Fruit fly (Drosophila melanogaster) whole organism, adult: ENCODE measurements around the gene repo.

Source experiments
- CG11617 ChIP-seq: fragments of 200-800 bp; sonication (Bioruptor generic); optimal IDR thresholded peaks from 2 replicates; lab custom pipeline; 2017; ENCODE audit warnings: mild to moderate bottlenecking, missing biosample characterization, missing genetic modification reagents, missing genetic modification characterization
- CG12768 ChIP-seq: fragments of 200-800 bp; sonication (Bioruptor generic); optimal IDR thresholded peaks from 2 replicates; lab custom pipeline; 2017; ENCODE audit warnings: missing biosample characterization, missing genetic modification characterization, mild to moderate bottlenecking, moderate library complexity, missing genetic modification reagents
- CG14711 ChIP-seq: fragments of 200-800 bp; sonication (Bioruptor generic); optimal IDR thresholded peaks from 2 replicates; lab custom pipeline; 2018; ENCODE audit warnings: missing biosample characterization, mild to moderate bottlenecking, missing genetic modification characterization, moderate library complexity
- CG1620 ChIP-seq: fragments of 200-800 bp; sonication (Bioruptor generic); optimal IDR thresholded peaks from 2 replicates; lab custom pipeline; 2016; ENCODE audit warnings: missing biosample characterization, missing genetic modification characterization
- CG33017 ChIP-seq: fragments of 200-800 bp; sonication (Bioruptor generic); optimal IDR thresholded peaks from 2 replicates; lab custom pipeline; 2018; ENCODE audit warnings: missing biosample characterization, mild to moderate bottlenecking, missing genetic modification characterization, moderate library complexity
- CG5204 ChIP-seq: fragments of 200-800 bp; sonication (Bioruptor generic); optimal IDR thresholded peaks from 2 replicates; lab custom pipeline; 2016; ENCODE audit warnings: missing biosample characterization, missing genetic modification characterization
- Clk ChIP-seq: fragments of 200-800 bp; sonication (Bioruptor generic); optimal IDR thresholded peaks from 2 replicates; lab custom pipeline; 2017; ENCODE audit warnings: missing biosample characterization, missing genetic modification characterization
- Crg-1 ChIP-seq: fragments of 200-800 bp; sonication (Bioruptor generic); optimal IDR thresholded peaks from 2 replicates; lab custom pipeline; 2016; ENCODE audit warnings: missing biosample characterization, missing genetic modification characterization
- cnc ChIP-seq, 2 experiments: fragments of >200 bp; optimal IDR thresholded peaks; 2 replicates each; lab custom pipeline; 2017
- kay ChIP-seq: fragments of 200-800 bp; sonication (Bioruptor generic); peaks from one replicate; lab custom pipeline; 2016; ENCODE audit warnings: missing biosample characterization, missing genetic modification characterization, borderline replicate concordance
- ovo ChIP-seq: fragments of 200-800 bp; sonication (Bioruptor generic); optimal IDR thresholded peaks from 2 replicates; lab custom pipeline; 2016; ENCODE audit warnings: missing biosample characterization, missing genetic modification characterization
- pad ChIP-seq: fragments of 200-800 bp; sonication (Bioruptor generic); optimal IDR thresholded peaks from 3 replicates; lab custom pipeline; 2017; ENCODE audit warnings: missing biosample characterization, missing genetic modification characterization, mild to moderate bottlenecking, moderate library complexity, missing genetic modification reagents
- toe ChIP-seq: fragments of 200-800 bp; sonication (Bioruptor generic); optimal IDR thresholded peaks from 2 replicates; lab custom pipeline; 2016; ENCODE audit warnings: missing biosample characterization, missing genetic modification characterization

dm6 chr3R:18232187-18232586, 3.8 kb upstream of the repo start:
- TF ChIP-seq Crg-1 (GFP tag; lab: Kevin White, UChicago) (no peak), CG14711 (tag; lab: Kevin White, UChicago) (no peak), CG12768 (GFP tag; lab: Kevin White, UChicago) (no peak), CG1620 (GFP tag; lab: Kevin White, UChicago) (no peak), toe (GFP tag; lab: Kevin White, UChicago) (no peak), kay (no peak), CG5204 (GFP tag; lab: Kevin White, UChicago) (no peak), Clk (no peak), cnc (optimal IDR thresholded peaks at IDR 0.05; lab: Kevin White, UChicago) (no peak), CG33017 (tag; lab: Kevin White, UChicago) (no peak), pad (no peak), ovo (GFP tag; lab: Kevin White, UChicago) (no peak), CG11617 (GFP tag; lab: Kevin White, UChicago) (no peak)
